Worm (Caenorhabditis elegans) whole organism, L4/young adult: ENCODE measurements around the gene Y50D7A.1.
A peak's percentile ranks its signal among the peaks of the same experiment; 100 is the strongest.

Experiments
- W03F9.2 ChIP-seq: fragments of 150-350 bp; optimal IDR thresholded peaks from 2 replicates; lab custom pipeline; 2014; ENCODE audit warnings: missing biosample characterization, missing genetic modification characterization
- dao-5 ChIP-seq: sonication (generic microtip); optimal IDR thresholded peaks from 2 replicates; lab custom pipeline; 2016; ENCODE audit warnings: missing genotype, missing genetic modification characterization, moderate library complexity, missing compliant biosample characterization
- him-1 ChIP-seq: sonication (generic microtip); optimal IDR thresholded peaks from 2 replicates; lab custom pipeline; 2016; ENCODE audit warnings: missing genotype, missing genetic modification reagents, missing genetic modification characterization, missing compliant biosample characterization

Gene Y50D7A.1

ce11 chrIII:343346-344220, 51.1 kb downstream of the Y50D7A.1 start:
- no peak for TF ChIP-seq W03F9.2 (tag; lab: Kevin White, UChicago)
- peak; percentile 33 for TF ChIP-seq him-1 (tag; lab: Kevin White, UChicago)
- TF ChIP-seq dao-5 (tag; lab: Kevin White, UChicago): no peak

DNA sequence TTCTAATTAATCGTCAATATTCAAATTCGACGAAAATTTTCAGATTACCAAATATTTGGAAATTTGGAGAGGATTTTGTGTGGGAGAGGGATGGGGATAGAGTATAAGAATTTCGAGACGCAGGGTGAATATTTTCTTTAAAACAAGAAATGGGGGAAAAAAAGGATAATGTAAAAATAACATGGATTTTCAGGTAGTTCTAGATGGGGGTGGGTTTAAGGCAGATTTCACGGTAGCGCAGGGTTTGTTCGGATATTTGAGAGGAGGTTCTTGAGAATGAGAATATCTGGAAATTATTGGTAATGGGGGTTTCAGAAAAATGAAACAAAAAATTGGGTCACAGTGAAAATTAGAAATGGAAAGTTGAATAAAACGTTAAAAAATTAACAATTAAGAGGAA, 51.9 kb downstream of the Y50D7A.1 start:
- no peak for TF ChIP-seq W03F9.2 (tag; lab: Kevin White, UChicago)
- no peak for TF ChIP-seq him-1 (tag; lab: Kevin White, UChicago)
- no peak for TF ChIP-seq dao-5 (tag; lab: Kevin White, UChicago)

DNA sequence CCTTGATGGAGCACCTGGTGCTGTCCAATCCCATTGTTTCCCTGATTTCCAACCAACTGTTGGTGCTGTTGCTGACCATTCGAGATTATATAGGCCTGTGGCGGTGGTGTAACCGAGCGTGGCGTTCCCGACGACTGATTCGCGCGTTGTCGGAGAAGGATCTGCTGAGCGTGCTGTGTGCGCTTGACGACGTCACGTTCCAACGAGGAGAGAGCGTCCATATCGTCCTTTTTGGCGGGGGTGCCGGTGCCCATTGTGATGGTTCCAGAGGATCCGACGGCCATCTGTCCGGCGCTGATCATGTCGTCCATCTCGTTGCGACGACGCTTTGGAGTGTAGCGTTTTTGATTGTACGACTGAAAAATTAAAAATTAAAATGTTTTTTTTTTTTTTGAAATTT, 53.1 kb downstream of the Y50D7A.1 start:
- TF ChIP-seq dao-5 (tag; lab: Kevin White, UChicago) (no peak), W03F9.2 (tag; lab: Kevin White, UChicago) (no peak), him-1 (tag; lab: Kevin White, UChicago) (no peak)

DNA sequence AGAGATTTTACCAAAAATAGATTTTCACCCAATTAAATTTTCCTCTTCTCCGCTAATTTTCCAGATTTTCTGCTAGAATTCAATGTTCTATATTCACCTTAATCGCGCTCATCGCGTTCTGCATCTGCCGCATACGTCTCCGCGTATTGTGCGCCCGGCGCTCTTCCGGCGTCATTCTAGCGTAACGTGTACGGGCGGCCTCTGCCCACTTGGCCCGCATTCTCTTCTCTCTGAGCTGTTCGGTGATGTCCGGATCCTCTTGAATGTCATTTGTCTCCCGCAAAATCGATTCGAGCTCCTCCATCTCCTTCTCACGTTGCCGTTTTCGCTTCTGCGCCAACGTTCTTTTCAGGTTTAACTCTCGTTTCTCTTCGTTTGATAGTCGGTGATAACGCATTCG, 54.5 kb downstream of the Y50D7A.1 start:
- TF ChIP-seq W03F9.2 (tag; lab: Kevin White, UChicago) (no peak), dao-5 (tag; lab: Kevin White, UChicago) (no peak), him-1 (tag; lab: Kevin White, UChicago) (no peak)

ce11 chrIII:347351-347750, 54.9 kb downstream of the Y50D7A.1 start:
- TF ChIP-seq W03F9.2 (tag; lab: Kevin White, UChicago) (no peak), him-1 (tag; lab: Kevin White, UChicago) (no peak), dao-5 (tag; lab: Kevin White, UChicago) (no peak)

ce11 chrIII:348465-348864, 56.0 kb downstream of the Y50D7A.1 start:
- TF ChIP-seq dao-5 (tag; lab: Kevin White, UChicago) (no peak), W03F9.2 (tag; lab: Kevin White, UChicago) (no peak), him-1 (tag; lab: Kevin White, UChicago) (no peak)

DNA sequence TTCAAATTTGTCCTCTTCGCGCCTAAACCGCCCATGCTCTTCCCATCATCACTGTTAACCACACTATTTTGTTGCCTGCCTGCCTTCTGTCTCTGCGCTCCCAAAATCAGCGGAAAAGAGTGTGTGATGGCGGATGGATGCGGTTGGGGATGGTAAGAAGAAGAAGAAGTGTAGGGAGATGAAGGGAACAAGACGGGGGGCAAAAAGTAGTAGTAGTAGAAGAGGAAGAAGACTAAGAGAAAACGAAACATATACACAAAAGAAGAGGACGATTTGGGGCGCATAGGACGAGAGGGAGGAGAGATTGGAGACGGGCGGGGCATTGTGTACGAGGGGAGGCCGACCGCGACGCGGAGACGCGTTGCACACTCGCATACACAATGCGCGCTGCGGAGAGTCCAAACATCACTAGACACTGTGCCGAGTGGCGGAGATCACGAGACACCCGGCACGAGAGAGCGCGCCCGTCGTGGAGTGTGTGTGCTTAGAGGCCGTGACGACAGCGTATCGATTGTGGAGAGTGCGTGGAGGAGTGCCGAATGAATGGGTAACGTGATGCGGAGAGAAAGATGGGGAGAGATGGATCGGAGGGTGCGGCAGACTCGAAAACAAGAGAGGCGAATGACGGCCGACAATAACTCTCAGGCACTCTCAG, 57.2 kb downstream of the Y50D7A.1 start:
- peak; percentile 91 for TF ChIP-seq dao-5 (tag; lab: Kevin White, UChicago)
- peak; percentile 53 for TF ChIP-seq W03F9.2 (tag; lab: Kevin White, UChicago)
- TF ChIP-seq him-1 (tag; lab: Kevin White, UChicago): peak; percentile 94

DNA sequence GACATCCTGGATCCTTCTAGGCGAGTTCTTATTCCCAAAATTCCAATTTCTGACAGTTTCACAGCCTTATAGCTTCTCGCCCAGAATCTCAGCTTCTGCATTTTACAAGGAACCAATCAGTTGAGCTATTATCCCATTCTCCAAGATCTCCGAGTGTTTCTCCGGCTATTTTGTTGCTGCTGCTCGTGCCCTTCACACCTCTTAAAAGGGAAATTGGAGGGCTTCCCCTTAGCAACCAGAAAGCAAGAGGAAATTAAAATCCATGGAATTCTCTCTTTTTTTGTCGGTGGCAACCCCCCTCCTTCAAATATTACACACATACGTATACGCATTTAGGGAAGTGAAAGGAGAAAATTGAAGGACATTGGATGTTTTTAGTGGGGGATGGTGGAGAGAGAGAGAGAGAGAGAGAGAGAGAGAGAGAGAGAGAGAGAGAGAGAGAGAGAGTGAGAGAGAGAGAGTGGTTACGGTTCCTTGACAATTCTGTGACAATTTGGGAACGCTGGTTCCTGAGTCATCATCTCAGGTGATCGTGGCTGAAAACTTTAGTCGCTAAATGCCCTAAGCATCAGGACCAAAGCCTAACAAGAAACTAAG, 59.5 kb downstream of the Y50D7A.1 start:
- TF ChIP-seq W03F9.2 (tag; lab: Kevin White, UChicago) (no peak), him-1 (tag; lab: Kevin White, UChicago) (no peak), dao-5 (tag; lab: Kevin White, UChicago) (no peak)

- TF ChIP-seq him-1 (tag; lab: Kevin White, UChicago) (no peak), W03F9.2 (tag; lab: Kevin White, UChicago) (no peak), dao-5 (tag; lab: Kevin White, UChicago) (no peak)
Measured at ce11 chrIII:352992-353391, 60.6 kb downstream of the Y50D7A.1 start.

ce11 chrIII:354545-355460, 62.4 kb downstream of the Y50D7A.1 start, which contains the start of gene gei-4:
gei-4 (minus strand) TSS chrIII:354800.
- peak; percentile 38 for TF ChIP-seq dao-5 (tag; lab: Kevin White, UChicago)
- TF ChIP-seq him-1 (tag; lab: Kevin White, UChicago): peak; percentile 95
- peak; percentile 3 for TF ChIP-seq W03F9.2 (tag; lab: Kevin White, UChicago)

DNA sequence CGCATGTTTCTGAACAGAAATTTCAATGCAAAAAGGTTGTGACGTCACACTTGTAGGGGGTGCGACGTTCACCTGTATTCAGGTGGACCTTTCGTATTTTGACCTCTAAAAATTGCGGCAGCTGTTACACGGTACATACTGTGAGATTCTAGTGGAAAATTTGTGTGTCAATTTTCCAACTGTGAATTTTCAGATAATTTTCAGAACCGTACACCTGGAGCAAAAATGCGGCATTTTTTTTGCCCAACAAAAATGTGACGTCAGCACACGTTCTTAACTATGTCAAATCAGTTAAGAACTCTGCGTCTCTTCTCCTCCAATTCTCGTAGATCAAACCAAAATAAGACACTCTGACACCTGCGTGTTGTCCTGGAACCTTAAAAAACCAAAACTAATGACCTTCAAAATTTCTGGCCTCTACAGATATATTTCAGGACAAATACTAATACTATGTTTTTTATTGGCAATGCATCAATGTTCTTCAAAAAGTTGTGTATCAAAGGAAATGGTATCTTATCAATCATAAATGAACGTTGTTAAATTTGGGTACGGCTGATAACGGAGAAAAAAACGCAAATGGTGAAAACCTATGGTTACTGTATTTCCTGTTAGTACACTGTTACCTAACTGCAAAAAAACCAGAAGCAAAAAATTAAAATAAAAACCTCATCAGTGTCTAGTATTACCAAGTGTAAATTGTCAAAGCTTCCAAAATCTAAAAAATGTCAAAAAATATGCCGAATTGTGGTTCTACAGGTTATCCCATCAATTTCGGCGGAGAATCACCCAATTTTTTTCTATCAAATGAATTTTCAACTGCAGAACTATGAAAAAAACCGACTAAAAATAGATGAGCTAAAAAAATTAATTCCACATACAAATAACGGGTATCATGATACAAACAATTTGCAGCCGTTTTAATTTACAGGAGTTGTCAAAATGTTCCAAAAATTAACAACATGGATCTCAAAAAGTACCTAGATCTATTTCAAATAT, 64.8 kb downstream of the Y50D7A.1 start:
- TF ChIP-seq dao-5 (tag; lab: Kevin White, UChicago): no peak
- no peak for TF ChIP-seq W03F9.2 (tag; lab: Kevin White, UChicago)
- no peak for TF ChIP-seq him-1 (tag; lab: Kevin White, UChicago)
